Worm (Caenorhabditis elegans) whole organism, L4 larva: ENCODE measurements around the gene cubn-1.

Source experiments
- R02D3.7 ChIP-seq: fragments of 150-350 bp; sonication (generic microtip); optimal IDR thresholded peaks from 3 replicates; lab custom pipeline; 2014; ENCODE audit warnings: missing biosample characterization, missing genetic modification characterization
- T20F7.1 ChIP-seq: fragments of 200-800 bp; sonication (Bioruptor generic); optimal IDR thresholded peaks from 2 replicates; lab custom pipeline; 2018; ENCODE audit warnings: mild to moderate bottlenecking, missing genetic modification characterization, missing compliant biosample characterization
- ama-1 ChIP-seq: fragments of 150-350 bp; optimal IDR thresholded peaks from 2 replicates; lab custom pipeline; 2014; ENCODE audit warnings: inconsistent platforms, mixed read lengths
- hlh-30 ChIP-seq: sonication (generic microtip); optimal IDR thresholded peaks from 2 replicates; lab custom pipeline; 2017; ENCODE audit warnings: antibody characterized with exemption, mild to moderate bottlenecking, missing genetic modification characterization, missing compliant biosample characterization; ENCODE audit not compliant: insufficient read depth
- jun-1 ChIP-seq: fragments of 150-350 bp; optimal IDR thresholded peaks from 2 replicates; lab custom pipeline; 2014; ENCODE audit warnings: missing biosample characterization, missing genetic modification reagents, missing genetic modification characterization
- lin-15B ChIP-seq: fragments of 150-350 bp; sonication (generic microtip); optimal IDR thresholded peaks from 3 replicates; lab custom pipeline; 2014; ENCODE audit warnings: missing biosample characterization, missing genetic modification characterization
- mep-1 ChIP-seq: fragments of 150-350 bp; sonication (generic microtip); optimal IDR thresholded peaks from 3 replicates; lab custom pipeline; 2014; ENCODE audit warnings: missing biosample characterization, missing genetic modification characterization
- nhr-11 ChIP-seq: fragments of 150-350 bp; optimal IDR thresholded peaks from 2 replicates; lab custom pipeline; 2014; ENCODE audit warnings: missing biosample characterization, missing genetic modification characterization
- nhr-6 ChIP-seq: fragments of 150-350 bp; optimal IDR thresholded peaks from 2 replicates; lab custom pipeline; 2014; ENCODE audit warnings: missing biosample characterization, missing genetic modification characterization
- pha-4 ChIP-seq, 2 experiments: fragments of 150-350 bp in 1 of 2; fragments of 200-800 bp in 1 of 2; sonication (Bioruptor generic) in 1 of 2; IDR thresholded peaks in 1 of 2; optimal IDR thresholded peaks in 1 of 2; 2 replicates each; pipeline versions ENCODE4 v1.3.6 to Lab custom; 2014 to 2022; ENCODE audit warnings: missing genetic modification characterization in 2 of 2, missing genetic modification reagents in 2 of 2, missing biosample characterization in 1 of 2, missing compliant biosample characterization in 1 of 2
- sdz-12 ChIP-seq: fragments of 200-800 bp; sonication (Bioruptor generic); optimal IDR thresholded peaks from 2 replicates; lab custom pipeline; 2018; ENCODE audit warnings: mild to moderate bottlenecking, missing genetic modification characterization, missing compliant biosample characterization

DNA sequence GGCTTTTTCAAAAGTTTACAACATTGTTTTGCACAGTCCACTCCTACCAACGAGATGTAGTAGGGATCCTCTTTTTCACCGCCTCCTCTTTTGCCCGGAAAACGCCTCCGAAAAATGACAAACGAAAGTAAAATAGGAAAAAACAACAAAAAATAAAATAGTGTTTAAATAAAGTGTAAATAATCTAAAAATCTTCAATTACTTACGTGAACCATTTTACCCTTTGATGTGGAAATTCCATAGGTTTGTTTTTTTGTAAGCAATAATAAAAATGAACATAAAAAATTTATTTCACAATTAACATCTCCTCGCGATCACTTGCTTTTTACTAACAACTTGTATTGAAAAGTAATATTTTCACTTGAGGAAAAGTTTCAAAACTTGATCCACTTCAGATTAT, 23.1 kb upstream of the cubn-1 start, which contains the start of gene C14C10.1:
- TF ChIP-seq lin-15B (tag; lab: Kevin White, UChicago) (no peak), sdz-12 (GFP tag; lab: Kevin White, UChicago) (no peak), nhr-11 (no peak), mep-1 (tag; lab: Kevin White, UChicago) (no peak), hlh-30 (no peak), R02D3.7 (tag; lab: Kevin White, UChicago) (no peak), ama-1 (lab: Kevin White, UChicago) (no peak), nhr-6 (tag; lab: Kevin White, UChicago) (no peak), jun-1 (tag; lab: Kevin White, UChicago) (no peak), pha-4 (GFP tag; IDR thresholded peaks at IDR 0.05; lab: Robert Waterston, UW) (no peak), pha-4 (tag; optimal IDR thresholded peaks at IDR 0.05; lab: Kevin White, UChicago) (no peak), T20F7.1 (GFP tag; lab: Kevin White, UChicago) (no peak)
